Fruit fly (Drosophila melanogaster) whole organism, embryonic: ENCODE results near the gene CG42758.

Source experiments
- CG10321 ChIP-seq: fragments of 200-800 bp; sonication (Bioruptor generic); IDR thresholded peaks from 2 replicates; pipeline ENCODE4 v1.3.6; 2022; ENCODE audit warnings: missing biosample characterization, missing genetic modification characterization
- CG11093 ChIP-seq: fragments of 200-800 bp; sonication (Bioruptor generic); IDR thresholded peaks from 3 replicates; pipeline ENCODE4 v1.3.6; 2022; ENCODE audit warnings: missing biosample characterization, missing genetic modification characterization
- CG11723 ChIP-seq: fragments of 200-800 bp; sonication (Bioruptor generic); optimal IDR thresholded peaks from 2 replicates; lab custom pipeline; 2017; ENCODE audit warnings: missing biosample characterization, mild to moderate bottlenecking, missing genetic modification characterization
- CG14710 ChIP-seq: fragments of 200-800 bp; sonication (Bioruptor generic); optimal IDR thresholded peaks from 3 replicates; lab custom pipeline; 2019; ENCODE audit warnings: missing biosample characterization, mild to moderate bottlenecking, missing genetic modification characterization, moderate library complexity
- CG15269 ChIP-seq: fragments of 200-800 bp; sonication (Bioruptor generic); optimal IDR thresholded peaks from 2 replicates; lab custom pipeline; 2018; ENCODE audit warnings: missing biosample characterization, mild to moderate bottlenecking, missing genetic modification characterization, moderate library complexity
- CG1529 ChIP-seq: fragments of 200-800 bp; sonication (Bioruptor generic); optimal IDR thresholded peaks from 3 replicates; lab custom pipeline; 2018; ENCODE audit warnings: missing biosample characterization, missing genetic modification characterization
- CG1647 ChIP-seq: fragments of 200-800 bp; sonication (Bioruptor generic); optimal IDR thresholded peaks from 3 replicates; lab custom pipeline; 2016; ENCODE audit warnings: missing biosample characterization, missing genetic modification characterization
- CG16813 ChIP-seq: fragments of 200-800 bp; sonication (Bioruptor generic); IDR thresholded peaks from 3 replicates; pipeline ENCODE4 v1.3.6; 2022; ENCODE audit warnings: missing biosample characterization, missing genetic modification characterization; ENCODE audit not compliant: partially characterized antibody
- CG17802 ChIP-seq: fragments of 200-800 bp; sonication (Bioruptor generic); optimal IDR thresholded peaks from 2 replicates; lab custom pipeline; 2018; ENCODE audit warnings: missing biosample characterization, mild to moderate bottlenecking, missing genetic modification characterization, moderate library complexity
- CG18262 ChIP-seq: fragments of 200-800 bp; optimal IDR thresholded peaks from 3 replicates; lab custom pipeline; 2019; ENCODE audit warnings: missing biosample characterization, mild to moderate bottlenecking, missing genetic modification characterization, moderate library complexity
- CG1832 ChIP-seq: fragments of 200-800 bp; sonication (Bioruptor generic); optimal IDR thresholded peaks from 2 replicates; lab custom pipeline; 2017; ENCODE audit warnings: missing biosample characterization, mild to moderate bottlenecking, missing genetic modification characterization, inconsistent platforms
- CG30403 ChIP-seq: fragments of 200-800 bp; sonication (Bioruptor generic); optimal IDR thresholded peaks from 3 replicates; lab custom pipeline; 2016; ENCODE audit warnings: missing biosample characterization, missing genetic modification characterization
- CG31365 ChIP-seq: fragments of 200-800 bp; sonication (Bioruptor generic); optimal IDR thresholded peaks from 2 replicates; lab custom pipeline; 2018; ENCODE audit warnings: missing biosample characterization, mild to moderate bottlenecking, missing genetic modification characterization
- CG33557 ChIP-seq: fragments of 200-800 bp; sonication (Bioruptor generic); optimal IDR thresholded peaks from 2 replicates; lab custom pipeline; 2019; ENCODE audit warnings: missing biosample characterization, mild to moderate bottlenecking, missing genetic modification characterization, moderate library complexity
- CG34376 ChIP-seq: fragments of 200-800 bp; sonication (Bioruptor generic); optimal IDR thresholded peaks from 2 replicates; lab custom pipeline; 2018; ENCODE audit warnings: missing biosample characterization, mild to moderate bottlenecking, missing genetic modification characterization
- CG4730 ChIP-seq: fragments of 200-800 bp; sonication (Bioruptor generic); IDR thresholded peaks from 2 replicates; pipeline ENCODE4 v1.3.6; 2022; ENCODE audit warnings: missing biosample characterization, missing genetic modification characterization
- CG6791 ChIP-seq: fragments of 200-800 bp; sonication (Bioruptor generic); IDR thresholded peaks from 3 replicates; pipeline ENCODE4 v1.3.6; 2022; ENCODE audit warnings: missing biosample characterization, missing genetic modification characterization; ENCODE audit not compliant: partially characterized antibody
- CG8388 ChIP-seq: fragments of 200-800 bp; sonication (Bioruptor generic); optimal IDR thresholded peaks from 2 replicates; lab custom pipeline; 2019; ENCODE audit warnings: missing biosample characterization, mild to moderate bottlenecking, missing genetic modification characterization, moderate library complexity
- CG8765 ChIP-seq: fragments of 200-800 bp; sonication (Bioruptor generic); IDR thresholded peaks from 2 replicates; pipeline ENCODE4 v1.3.6; 2022; ENCODE audit warnings: missing biosample characterization, missing genetic modification characterization
- Dek ChIP-seq: fragments of 200-800 bp; sonication (Bioruptor generic); optimal IDR thresholded peaks from 3 replicates; lab custom pipeline; 2019; ENCODE audit warnings: missing biosample characterization, mild to moderate bottlenecking, missing genetic modification characterization, moderate library complexity
- Ets65A ChIP-seq: fragments of 200-800 bp; sonication (Bioruptor generic); peaks from one replicate; lab custom pipeline; 2016; ENCODE audit warnings: missing biosample characterization, missing genetic modification characterization
- Jarid2 ChIP-seq: fragments of 200-800 bp; sonication (Bioruptor generic); optimal IDR thresholded peaks from 3 replicates; lab custom pipeline; 2017; ENCODE audit warnings: mild to moderate bottlenecking, missing biosample characterization, missing genetic modification reagents, missing genetic modification characterization
- Kr ChIP-seq: fragments of 200-800 bp; sonication (Bioruptor generic); optimal IDR thresholded peaks from 2 replicates; lab custom pipeline; 2017; ENCODE audit warnings: missing biosample characterization, mild to moderate bottlenecking, missing genetic modification characterization
- Max ChIP-seq: fragments of 200-800 bp; sonication (Bioruptor generic); optimal IDR thresholded peaks from 2 replicates; lab custom pipeline; 2016; ENCODE audit warnings: missing biosample characterization, mild to moderate bottlenecking, missing genetic modification characterization
- Med ChIP-seq: fragments of 200-800 bp; sonication (Bioruptor generic); peaks from one replicate; lab custom pipeline; 2016; ENCODE audit warnings: missing biosample characterization, missing genetic modification characterization, mild to moderate bottlenecking, inconsistent platforms, moderate library complexity
- Neu2 ChIP-seq: fragments of 200-800 bp; sonication (Bioruptor generic); optimal IDR thresholded peaks from 3 replicates; lab custom pipeline; 2016; ENCODE audit warnings: missing biosample characterization, missing genetic modification characterization, borderline replicate concordance
- Opbp ChIP-seq: fragments of 200-800 bp; sonication (Bioruptor generic); IDR thresholded peaks from 3 replicates; pipeline ENCODE4 v1.3.6; 2022; ENCODE audit warnings: missing biosample characterization, missing genetic modification characterization; ENCODE audit not compliant: partially characterized antibody
- Scr ChIP-seq: fragments of 200-800 bp; sonication (Bioruptor generic); IDR thresholded peaks from 2 replicates; pipeline ENCODE4 v1.3.6; 2022; ENCODE audit warnings: missing biosample characterization, missing genetic modification characterization; ENCODE audit not compliant: partially characterized antibody
- Six4 ChIP-seq: fragments of 200-800 bp; sonication (Bioruptor generic); optimal IDR thresholded peaks from 2 replicates; lab custom pipeline; 2016; ENCODE audit warnings: missing biosample characterization, missing genetic modification characterization
- TFAM ChIP-seq: fragments of 200-800 bp; sonication (Bioruptor generic); optimal IDR thresholded peaks from 2 replicates; lab custom pipeline; 2017; ENCODE audit warnings: missing biosample characterization, missing genetic modification characterization, inconsistent platforms
- cas ChIP-seq: fragments of 200-800 bp; sonication (Bioruptor generic); IDR thresholded peaks from 2 replicates; pipeline ENCODE4 v1.3.6; 2022; ENCODE audit warnings: missing biosample characterization, missing genetic modification characterization
- cato ChIP-seq: fragments of 200-800 bp; sonication (Bioruptor generic); optimal IDR thresholded peaks from 2 replicates; lab custom pipeline; 2016; ENCODE audit warnings: missing biosample characterization, missing genetic modification characterization, borderline replicate concordance
- chm ChIP-seq: fragments of 200-800 bp; sonication (Bioruptor generic); IDR thresholded peaks from 2 replicates; pipeline ENCODE4 v1.3.6; 2022; ENCODE audit warnings: missing biosample characterization, missing genetic modification characterization
- crp ChIP-seq, 2 experiments: fragments of 200-800 bp; sonication (Bioruptor generic); optimal IDR thresholded peaks; 2 replicates in 1 of 2; 3 replicates in 1 of 2; lab custom pipeline; 2017; ENCODE audit warnings: missing biosample characterization in 2 of 2, missing genetic modification characterization in 2 of 2, mild to moderate bottlenecking in 1 of 2, moderate library complexity in 1 of 2
- dm ChIP-seq: fragments of 200-800 bp; sonication (Bioruptor generic); optimal IDR thresholded peaks from 3 replicates; lab custom pipeline; 2016; ENCODE audit warnings: missing biosample characterization, missing genetic modification characterization
- ewg ChIP-seq: fragments of 200-800 bp; sonication (Bioruptor generic); optimal IDR thresholded peaks from 3 replicates; lab custom pipeline; 2017; ENCODE audit warnings: mild to moderate bottlenecking, missing biosample characterization, missing genetic modification reagents, missing genetic modification characterization
- grau ChIP-seq: fragments of 200-800 bp; optimal IDR thresholded peaks from 3 replicates; lab custom pipeline; 2019; ENCODE audit warnings: missing biosample characterization, mild to moderate bottlenecking, missing genetic modification characterization, moderate library complexity
- ham ChIP-seq: fragments of 200-800 bp; sonication (Bioruptor generic); IDR thresholded peaks from 2 replicates; pipeline ENCODE4 v1.3.6; 2022; ENCODE audit warnings: missing biosample characterization, missing genetic modification characterization
- insv ChIP-seq, 2 experiments: fragments of 200-800 bp; sonication (Bioruptor generic); optimal IDR thresholded peaks; 3 replicates each; lab custom pipeline; 2016 to 2018; ENCODE audit warnings: missing biosample characterization in 2 of 2, missing genetic modification characterization in 2 of 2
- knrl ChIP-seq: fragments of 200-800 bp; sonication (Bioruptor generic); IDR thresholded peaks from 3 replicates; pipeline ENCODE4 v1.3.6; 2022; ENCODE audit warnings: missing biosample characterization, missing genetic modification characterization; ENCODE audit not compliant: partially characterized antibody
- lmd ChIP-seq: fragments of 200-800 bp; sonication (Bioruptor generic); IDR thresholded peaks from 2 replicates; pipeline ENCODE4 v1.3.6; 2022; ENCODE audit warnings: missing biosample characterization, missing genetic modification characterization
- nmo ChIP-seq: fragments of 200-800 bp; sonication (Bioruptor generic); optimal IDR thresholded peaks from 2 replicates; lab custom pipeline; 2018; ENCODE audit warnings: missing biosample characterization, mild to moderate bottlenecking, missing genetic modification characterization, moderate library complexity
- pan ChIP-seq, 4 experiments: fragments of >200 bp in 3 of 4; fragments of 200-800 bp in 1 of 4; sonication (Bioruptor generic) in 1 of 4; optimal IDR thresholded peaks in 3 of 4; IDR thresholded peaks in 1 of 4; 2 replicates each; pipeline versions ENCODE4 v1.3.6 to Lab custom; 2017 to 2022; ENCODE audit warnings: missing biosample characterization in 2 of 4, missing genetic modification characterization in 2 of 4, mixed read lengths in 1 of 4
- pfk ChIP-seq: fragments of 200-800 bp; sonication (Bioruptor generic); optimal IDR thresholded peaks from 2 replicates; lab custom pipeline; 2018; ENCODE audit warnings: missing biosample characterization, mild to moderate bottlenecking, missing genetic modification characterization, moderate library complexity
- scrt ChIP-seq: fragments of 200-800 bp; sonication (Bioruptor generic); optimal IDR thresholded peaks from 2 replicates; lab custom pipeline; 2018; ENCODE audit warnings: missing biosample characterization, mild to moderate bottlenecking, missing genetic modification characterization, moderate library complexity
- seq ChIP-seq: fragments of 200-800 bp; sonication (Bioruptor generic); IDR thresholded peaks from 2 replicates; pipeline ENCODE4 v1.3.6; 2022; ENCODE audit warnings: missing biosample characterization, missing genetic modification characterization
- twi ChIP-seq: fragments of 200-800 bp; optimal IDR thresholded peaks from 2 replicates; lab custom pipeline; 2019; ENCODE audit warnings: missing biosample characterization, mild to moderate bottlenecking, missing genetic modification characterization, moderate library complexity
- wdn ChIP-seq: fragments of 200-800 bp; sonication (Bioruptor generic); IDR thresholded peaks from 2 replicates; pipeline ENCODE4 v1.3.6; 2022; ENCODE audit warnings: missing biosample characterization, missing genetic modification characterization
- z ChIP-seq: fragments of 200-800 bp; sonication (Bioruptor generic); IDR thresholded peaks from 3 replicates; pipeline ENCODE4 v1.3.6; 2022; ENCODE audit warnings: missing biosample characterization, missing genetic modification characterization

Gene CG42758

DNA sequence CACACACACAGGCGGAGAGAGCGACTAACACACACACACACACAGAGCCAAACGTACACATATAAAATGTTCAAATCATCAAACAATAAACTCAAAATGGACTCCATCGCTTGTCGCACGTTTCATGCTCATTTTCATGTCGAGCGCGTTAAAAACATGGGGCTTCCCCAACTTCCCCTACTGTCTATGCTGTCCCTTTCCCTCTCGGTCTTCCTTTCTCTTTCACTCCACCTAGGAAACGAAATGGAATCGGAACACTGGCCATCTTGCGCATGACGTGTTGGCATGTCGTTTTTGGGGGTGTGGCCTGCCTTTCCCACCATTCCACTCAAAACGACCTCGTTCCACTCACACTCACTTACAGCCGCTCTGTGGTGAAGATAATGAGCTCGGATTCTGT lies 11.7 kb downstream of the CG42758 start (continued):
- TF ChIP-seq Opbp, result peak; percentile 60; the same call in 1 of the 3 replicates
- TF ChIP-seq Dek, result no peak
- TF ChIP-seq CG10321 (GFP tag; lab: Robert Waterston, UW), result peak; percentile 89
- TF ChIP-seq crp (GFP tag; optimal IDR thresholded peaks at IDR 0.05; lab: Kevin White, UChicago), result no peak
- TF ChIP-seq ewg, result peak; percentile 94
- TF ChIP-seq Jarid2, result peak; percentile 75
- peak; percentile 56; the same call in 1 of the 2 replicates for TF ChIP-seq chm (GFP tag; lab: Robert Waterston, UW)
- no peak for TF ChIP-seq CG31365
- TF ChIP-seq CG6791, result peak; percentile 42; the same call in 1 of the 3 replicates
- TF ChIP-seq twi (tag; lab: Kevin White, UChicago), result peak; percentile 29
- TF ChIP-seq CG33557 (GFP tag; lab: Kevin White, UChicago), result peak; percentile 11

DNA sequence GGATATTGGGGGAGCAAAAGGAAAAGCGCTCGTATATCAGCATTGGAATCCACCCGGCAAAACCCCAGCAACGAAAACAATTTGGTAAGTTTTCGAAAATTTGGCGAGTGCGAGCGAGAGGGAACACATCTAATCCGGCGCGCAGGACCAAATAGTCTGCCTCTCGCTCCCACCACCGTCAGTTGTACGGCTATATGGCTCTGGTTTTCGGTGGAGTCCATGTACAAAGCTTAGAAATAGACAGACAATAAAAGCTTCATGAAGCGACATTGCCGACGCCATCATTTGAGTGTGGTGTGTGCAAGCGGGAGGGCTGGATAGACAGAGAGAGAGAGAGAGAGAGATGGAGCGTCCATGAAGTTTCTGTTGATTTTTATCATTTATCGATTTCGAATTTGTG lies 13.1 kb downstream of the CG42758 start:
- peak; percentile 43 for TF ChIP-seq pfk (GFP tag; lab: Kevin White, UChicago)
- no peak for TF ChIP-seq lmd (GFP tag; lab: Robert Waterston, UW)
- TF ChIP-seq CG8765 (GFP tag; lab: Robert Waterston, UW), result no peak
- TF ChIP-seq CG14710 (tag; lab: Kevin White, UChicago), result no peak
- peak; percentile 73; the same call in 2 of the 3 replicates for TF ChIP-seq z (GFP tag; lab: Robert Waterston, UW)
- no peak for TF ChIP-seq CG16813 (GFP tag; lab: Robert Waterston, UW)
- no peak for TF ChIP-seq cas
- TF ChIP-seq ham, result no peak
- no peak for TF ChIP-seq CG11093
- TF ChIP-seq CG8388, result no peak
- no peak for TF ChIP-seq dm (GFP tag; lab: Kevin White, UChicago)
- TF ChIP-seq CG1529 (GFP tag; lab: Kevin White, UChicago), result no peak
- no peak for TF ChIP-seq Med (GFP tag; lab: Kevin White, UChicago)
- TF ChIP-seq CG1832, result peak; percentile 63
- no peak for TF ChIP-seq CG15269 (tag; lab: Kevin White, UChicago)
- no peak for TF ChIP-seq insv (GFP tag; optimal IDR thresholded peaks at IDR 0.05; lab: Kevin White, UChicago)
- TF ChIP-seq Ets65A (GFP tag; lab: Kevin White, UChicago), result no peak
- no peak for TF ChIP-seq CG11723 (GFP tag; lab: Kevin White, UChicago)
- no peak for TF ChIP-seq wdn (GFP tag; lab: Robert Waterston, UW)
- TF ChIP-seq Six4 (GFP tag; lab: Kevin White, UChicago), result no peak
- TF ChIP-seq Neu2 (GFP tag; lab: Kevin White, UChicago), result no peak
- no peak for TF ChIP-seq Max (GFP tag; lab: Kevin White, UChicago)
- no peak for TF ChIP-seq CG17802 (tag; lab: Kevin White, UChicago)
- no peak for TF ChIP-seq TFAM (GFP tag; lab: Kevin White, UChicago)
- TF ChIP-seq knrl (GFP tag; lab: Robert Waterston, UW), result no peak
- TF ChIP-seq seq, result 0 out of 2 replicates have a peak, but pooled peaks have one; percentile 35
- no peak for TF ChIP-seq CG30403 (GFP tag; lab: Kevin White, UChicago)
- TF ChIP-seq CG34376 (GFP tag; lab: Kevin White, UChicago), result no peak
- TF ChIP-seq scrt (GFP tag; lab: Kevin White, UChicago), result no peak
- TF ChIP-seq grau, result no peak
- TF ChIP-seq cato (GFP tag; lab: Kevin White, UChicago), result no peak
- no peak for TF ChIP-seq CG1647 (GFP tag; lab: Kevin White, UChicago)
- TF ChIP-seq CG31365, result no peak
- TF ChIP-seq nmo, result no peak
- TF ChIP-seq Scr (GFP tag; lab: Robert Waterston, UW), result no peak
- TF ChIP-seq CG18262 (tag; lab: Kevin White, UChicago), result no peak
- no peak for TF ChIP-seq Kr (GFP tag; lab: Kevin White, UChicago)
- no peak for TF ChIP-seq pan (optimal IDR thresholded peaks at IDR 0.05; lab: Kevin White, UChicago)
- no peak for TF ChIP-seq pan (GFP tag; optimal IDR thresholded peaks at IDR 0.05 in 1 of 2, IDR thresholded peaks at IDR 0.05 in 1 of 2)
- no peak for TF ChIP-seq CG4730
